Worm (Caenorhabditis elegans) whole organism, midembryonic: Measurements from ENCODE around the gene gst-32.

Source experiments
- flt-1 ChIP-seq: fragments of 200-800 bp; sonication (Bioruptor generic); IDR thresholded peaks from 2 replicates; pipeline ENCODE4 v1.3.6; 2022; ENCODE audit warnings: missing genetic modification characterization, missing compliant biosample characterization
- klf-2 ChIP-seq: fragments of 200-800 bp; sonication (Bioruptor generic); conservative IDR thresholded peaks from 2 replicates; pipeline ENCODE4 v1.3.6; 2022; ENCODE audit warnings: missing genetic modification reagents, missing genetic modification characterization, missing compliant biosample characterization
- med-1 ChIP-seq: sonication (generic microtip); optimal IDR thresholded peaks from 2 replicates; lab custom pipeline; 2017; ENCODE audit warnings: missing genetic modification characterization, mild to moderate bottlenecking, missing compliant biosample characterization, antibody characterized with exemption, missing genetic modification reagents; ENCODE audit not compliant: insufficient read depth
- ref-1 ChIP-seq: fragments of 200-800 bp; sonication (Bioruptor generic); conservative IDR thresholded peaks from 2 replicates; pipeline ENCODE4 v1.3.6; 2022; ENCODE audit warnings: missing genetic modification reagents, missing genetic modification characterization, missing compliant biosample characterization
- ztf-23 ChIP-seq: fragments of 200-800 bp; sonication (Bioruptor generic); IDR thresholded peaks from 2 replicates; pipeline ENCODE4 v1.3.6; 2022; ENCODE audit warnings: missing genetic modification reagents, missing genetic modification characterization, missing compliant biosample characterization

DNA sequence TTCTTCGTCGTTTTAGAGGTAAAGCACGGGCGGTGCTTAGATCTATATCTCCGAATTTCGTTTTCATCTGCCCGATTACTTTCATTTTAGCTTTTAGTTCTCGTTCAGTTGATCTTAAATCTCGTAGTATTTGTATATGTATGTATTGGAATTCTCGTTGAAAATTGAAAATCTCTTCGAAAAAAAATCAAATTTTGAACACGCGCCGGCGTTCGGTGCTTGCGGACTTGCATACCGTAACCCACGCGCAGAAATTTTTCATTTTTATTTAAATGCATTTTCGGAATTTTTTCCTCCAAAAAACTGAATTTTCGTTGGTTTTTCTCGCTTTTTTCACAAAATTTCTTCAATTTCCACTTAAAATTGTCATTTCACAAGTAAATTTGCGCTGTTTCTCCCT, 29.8 kb upstream of the gst-32 start:
- TF ChIP-seq flt-1 (no peak), med-1 (GFP tag; lab: Kevin White, UChicago) (no peak), klf-2 (GFP tag; lab: Robert Waterston, UW) (no peak), ztf-23 (GFP tag; lab: Robert Waterston, UW) (no peak), ref-1 (GFP tag; lab: Robert Waterston, UW) (no peak)
